Worm (Caenorhabditis elegans) whole organism, L3 larva: Measurements from ENCODE around the gene C54E10.6.

ENCODE experiments used
- ZK546.5 ChIP-seq: sonication (generic microtip); optimal IDR thresholded peaks from 2 replicates; lab custom pipeline; 2017; ENCODE audit warnings: missing biosample characterization, missing genetic modification characterization
- aly-2 ChIP-seq: fragments of 150-350 bp; optimal IDR thresholded peaks from 2 replicates; lab custom pipeline; 2014; ENCODE audit warnings: missing biosample characterization, missing genetic modification characterization
- ama-1 ChIP-seq: fragments of 150-350 bp; optimal IDR thresholded peaks from 2 replicates; lab custom pipeline; 2018
- ceh-16 ChIP-seq: sonication (generic microtip); optimal IDR thresholded peaks from 2 replicates; lab custom pipeline; 2017; ENCODE audit warnings: missing biosample characterization, missing genetic modification characterization
- ceh-82 ChIP-seq: fragments of 150-350 bp; optimal IDR thresholded peaks from 2 replicates; lab custom pipeline; 2014; ENCODE audit warnings: missing biosample characterization, missing genetic modification characterization
- daf-12 ChIP-seq: fragments of 150-350 bp; optimal IDR thresholded peaks from 2 replicates; lab custom pipeline; 2014; ENCODE audit warnings: missing biosample characterization, missing genetic modification reagents, missing genetic modification characterization
- egl-27 ChIP-seq: sonication (generic microtip); optimal IDR thresholded peaks from 4 replicates; lab custom pipeline; 2017; ENCODE audit warnings: missing biosample characterization, missing genetic modification reagents, missing genetic modification characterization
- egl-5 ChIP-seq: fragments of 150-350 bp; optimal IDR thresholded peaks from 2 replicates; lab custom pipeline; 2017; ENCODE audit warnings: missing biosample characterization, missing genetic modification reagents, missing genetic modification characterization, inconsistent platforms
- elt-1 ChIP-seq: fragments of 150-350 bp; optimal IDR thresholded peaks from 2 replicates; lab custom pipeline; 2014; ENCODE audit warnings: missing biosample characterization, missing genetic modification characterization
- elt-2 ChIP-seq: sonication (generic microtip); optimal IDR thresholded peaks from 2 replicates; lab custom pipeline; 2016; ENCODE audit warnings: missing genetic modification reagents, mild to moderate bottlenecking, missing genetic modification characterization, missing compliant biosample characterization
- elt-3 ChIP-seq, 3 experiments: fragments of 150-350 bp in 1 of 3; sonication (generic microtip) in 2 of 3; optimal IDR thresholded peaks; 2 replicates in 2 of 3; 4 replicates in 1 of 3; lab custom pipeline; 2014 to 2017; ENCODE audit warnings: missing biosample characterization in 3 of 3, missing genetic modification characterization in 3 of 3
- eor-1 ChIP-seq, 2 experiments: fragments of 150-350 bp; optimal IDR thresholded peaks; 2 replicates each; lab custom pipeline; 2014 to 2018; ENCODE audit warnings: missing biosample characterization in 2 of 2, missing genetic modification characterization in 2 of 2
- fkh-10 ChIP-seq: sonication (generic microtip); optimal IDR thresholded peaks from 2 replicates; lab custom pipeline; 2017; ENCODE audit warnings: missing biosample characterization, missing genetic modification reagents, missing genetic modification characterization
- fkh-2 ChIP-seq: fragments of 150-350 bp; optimal IDR thresholded peaks from 2 replicates; lab custom pipeline; 2014; ENCODE audit warnings: missing biosample characterization, missing genetic modification reagents, missing genetic modification characterization
- fos-1 ChIP-seq: fragments of 150-350 bp; optimal IDR thresholded peaks from 2 replicates; lab custom pipeline; 2014; ENCODE audit warnings: missing biosample characterization, missing genetic modification characterization
- hmg-11 ChIP-seq: sonication (generic microtip); optimal IDR thresholded peaks from 2 replicates; lab custom pipeline; 2016; ENCODE audit warnings: missing genetic modification characterization, missing compliant biosample characterization
- lin-15B ChIP-seq: fragments of 150-350 bp; optimal IDR thresholded peaks from 2 replicates; lab custom pipeline; 2014; ENCODE audit warnings: missing biosample characterization, missing genetic modification characterization
- lin-39 ChIP-seq: fragments of 150-350 bp; optimal IDR thresholded peaks from 2 replicates; lab custom pipeline; 2018; ENCODE audit warnings: missing biosample characterization, missing genetic modification reagents, missing genetic modification characterization
- mdl-1 ChIP-seq: fragments of 150-350 bp; optimal IDR thresholded peaks from 2 replicates; lab custom pipeline; 2014; ENCODE audit warnings: missing biosample characterization, missing genetic modification characterization
- nfya-1 ChIP-seq: sonication (generic microtip); optimal IDR thresholded peaks from 2 replicates; lab custom pipeline; 2017; ENCODE audit warnings: missing genetic modification characterization, mild to moderate bottlenecking, missing compliant biosample characterization, antibody characterized with exemption, moderate library complexity; ENCODE audit not compliant: insufficient read depth
- nhr-11 ChIP-seq: fragments of 150-350 bp; optimal IDR thresholded peaks from 2 replicates; lab custom pipeline; 2014; ENCODE audit warnings: missing biosample characterization, missing genetic modification characterization
- nhr-12 ChIP-seq: fragments of 150-350 bp; optimal IDR thresholded peaks from 2 replicates; lab custom pipeline; 2014; ENCODE audit warnings: missing biosample characterization, missing genetic modification characterization
- nhr-23 ChIP-seq: fragments of 150-350 bp; optimal IDR thresholded peaks from 2 replicates; lab custom pipeline; 2014; ENCODE audit warnings: missing biosample characterization, missing genetic modification reagents, missing genetic modification characterization
- nhr-237 ChIP-seq: fragments of 150-350 bp; optimal IDR thresholded peaks from 2 replicates; lab custom pipeline; 2014; ENCODE audit warnings: missing biosample characterization, missing genetic modification characterization
- nhr-25 ChIP-seq: sonication (generic microtip); optimal IDR thresholded peaks from 2 replicates; lab custom pipeline; 2017; ENCODE audit warnings: missing biosample characterization, missing genetic modification characterization
- nhr-28 ChIP-seq: fragments of 150-350 bp; optimal IDR thresholded peaks from 2 replicates; lab custom pipeline; 2014; ENCODE audit warnings: missing biosample characterization, missing genetic modification characterization
- nhr-67 ChIP-seq: fragments of 150-350 bp; optimal IDR thresholded peaks from 2 replicates; lab custom pipeline; 2014; ENCODE audit warnings: missing biosample characterization, missing genetic modification characterization
- pha-4 ChIP-seq: fragments of 150-350 bp; optimal IDR thresholded peaks from 2 replicates; lab custom pipeline; 2014; ENCODE audit warnings: missing biosample characterization, missing genetic modification reagents, missing genetic modification characterization
- pqm-1 ChIP-seq: fragments of 150-350 bp; optimal IDR thresholded peaks from 2 replicates; lab custom pipeline; 2017; ENCODE audit warnings: missing biosample characterization, missing genetic modification characterization, inconsistent platforms
- skn-1 ChIP-seq: fragments of 150-350 bp; optimal IDR thresholded peaks from 2 replicates; lab custom pipeline; 2014; ENCODE audit warnings: missing biosample characterization, missing genetic modification characterization
- tbx-2 ChIP-seq: sonication (generic microtip); optimal IDR thresholded peaks from 2 replicates; lab custom pipeline; 2016; ENCODE audit warnings: mild to moderate bottlenecking, missing genetic modification characterization, missing compliant biosample characterization
- unc-39 ChIP-seq: sonication (generic microtip); optimal IDR thresholded peaks from 4 replicates; lab custom pipeline; 2017; ENCODE audit warnings: missing biosample characterization, missing genetic modification characterization
- unc-62 ChIP-seq: fragments of 150-350 bp; sonication (generic microtip); optimal IDR thresholded peaks from 4 replicates; lab custom pipeline; 2014; ENCODE audit warnings: missing biosample characterization, missing genetic modification reagents, missing genetic modification characterization
- ztf-4 ChIP-seq: fragments of 150-350 bp; optimal IDR thresholded peaks from 2 replicates; lab custom pipeline; 2014; ENCODE audit warnings: missing biosample characterization, missing genetic modification characterization

Gene C54E10.6

DNA sequence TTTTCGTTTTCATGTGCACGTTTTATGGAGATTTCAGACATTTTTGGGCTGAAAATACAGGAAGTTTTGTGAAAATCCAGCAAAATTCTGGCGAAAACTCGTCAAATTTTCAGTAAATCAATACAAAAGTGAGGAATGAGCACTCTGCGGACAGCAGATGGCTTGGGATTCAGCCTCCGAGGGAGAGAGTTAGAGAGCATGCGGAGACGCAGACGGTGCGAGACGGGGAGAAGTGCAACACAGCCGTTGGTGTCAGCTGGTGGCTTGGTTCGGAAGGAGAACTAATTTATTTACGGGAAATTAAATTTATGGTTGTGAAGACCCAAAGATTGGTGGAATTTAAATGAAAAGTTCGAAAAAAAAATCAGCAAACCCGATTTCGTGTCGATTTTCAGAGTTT lies at the start of gene C54E10.6:
C54E10.6 (minus strand) TSS at position 109 of the 400 bp plus-strand sequence.
- peak; percentile 33 for TF ChIP-seq nfya-1 (tag; lab: Kevin White, UChicago)
- peak; percentile 68 for TF ChIP-seq lin-39 (tag; lab: Kevin White, UChicago)
- peak; percentile 20 for TF ChIP-seq hmg-11 (tag; lab: Kevin White, UChicago)
- TF ChIP-seq aly-2 = no peak

ce11 chrV:18854788-18855187 lies 46.3 kb upstream of the C54E10.6 start:
- no peak for TF ChIP-seq unc-62 (GFP tag; lab: Kevin White, UChicago)
- TF ChIP-seq elt-3 (tag; optimal IDR thresholded peaks at IDR 0.05; lab: Kevin White, UChicago) = no peak
- no peak for TF ChIP-seq fkh-10
- no peak for TF ChIP-seq ztf-4
- TF ChIP-seq nhr-28 (tag; lab: Kevin White, UChicago) = no peak
- TF ChIP-seq pqm-1 (tag; lab: Kevin White, UChicago) = no peak
- no peak for TF ChIP-seq ZK546.5 (tag; lab: Kevin White, UChicago)
- TF ChIP-seq eor-1 (tag; optimal IDR thresholded peaks at IDR 0.05; lab: Kevin White, UChicago) = no peak
- TF ChIP-seq ama-1 = no peak
- no peak for TF ChIP-seq nfya-1 (tag; lab: Kevin White, UChicago)
- TF ChIP-seq tbx-2 (tag; lab: Kevin White, UChicago) = no peak
- no peak for TF ChIP-seq lin-39 (tag; lab: Kevin White, UChicago)
- TF ChIP-seq elt-2 (tag; lab: Kevin White, UChicago) = peak; percentile 18
- TF ChIP-seq fkh-2 (tag; lab: Kevin White, UChicago) = no peak
- TF ChIP-seq aly-2 = no peak
- no peak for TF ChIP-seq ceh-82 (tag; lab: Kevin White, UChicago)
- no peak for TF ChIP-seq egl-27
- TF ChIP-seq skn-1 (tag; lab: Kevin White, UChicago) = peak; percentile 82

- no peak for TF ChIP-seq pha-4 (tag; lab: Kevin White, UChicago)
- no peak for TF ChIP-seq fkh-2 (tag; lab: Kevin White, UChicago)
- no peak for TF ChIP-seq nhr-67
- TF ChIP-seq ceh-82 (tag; lab: Kevin White, UChicago) = no peak
- TF ChIP-seq ztf-4 = no peak
- TF ChIP-seq elt-1 (tag; lab: Kevin White, UChicago) = no peak
- no peak for TF ChIP-seq elt-2 (tag; lab: Kevin White, UChicago)
- TF ChIP-seq lin-15B (tag; lab: Kevin White, UChicago) = no peak
- no peak for TF ChIP-seq egl-27
- no peak for TF ChIP-seq nhr-237 (tag; lab: Kevin White, UChicago)
- TF ChIP-seq nhr-12 (tag; lab: Kevin White, UChicago) = no peak
- no peak for TF ChIP-seq mdl-1 (tag; lab: Kevin White, UChicago)
- TF ChIP-seq ama-1 = no peak
- no peak for TF ChIP-seq nhr-25
- no peak for TF ChIP-seq unc-39 (tag; lab: Kevin White, UChicago)
- TF ChIP-seq nhr-23 (tag; lab: Kevin White, UChicago) = no peak
- TF ChIP-seq elt-3 (tag; optimal IDR thresholded peaks at IDR 0.05; lab: Kevin White, UChicago) = no peak
- TF ChIP-seq nfya-1 (tag; lab: Kevin White, UChicago) = no peak
Observed at ce11 chrV:18848578-18848977, 40.0 kb upstream of the C54E10.6 start.

- TF ChIP-seq pqm-1 (tag; lab: Kevin White, UChicago) = no peak
- TF ChIP-seq unc-39 (tag; lab: Kevin White, UChicago) = no peak
- TF ChIP-seq eor-1 (tag; optimal IDR thresholded peaks at IDR 0.05; lab: Kevin White, UChicago) = no peak
- TF ChIP-seq nhr-28 (tag; lab: Kevin White, UChicago) = no peak
- TF ChIP-seq nhr-12 (tag; lab: Kevin White, UChicago) = no peak
- no peak for TF ChIP-seq ceh-82 (tag; lab: Kevin White, UChicago)
- TF ChIP-seq unc-62 (GFP tag; lab: Kevin White, UChicago) = no peak
- no peak for TF ChIP-seq lin-15B (tag; lab: Kevin White, UChicago)
- no peak for TF ChIP-seq lin-39 (tag; lab: Kevin White, UChicago)
- no peak for TF ChIP-seq daf-12 (tag; lab: Kevin White, UChicago)
- TF ChIP-seq nhr-11 = no peak
- no peak for TF ChIP-seq hmg-11 (tag; lab: Kevin White, UChicago)
- no peak for TF ChIP-seq egl-5 (tag; lab: Kevin White, UChicago)
- TF ChIP-seq pha-4 (tag; lab: Kevin White, UChicago) = no peak
- no peak for TF ChIP-seq ceh-16
- no peak for TF ChIP-seq mdl-1 (tag; lab: Kevin White, UChicago)
- no peak for TF ChIP-seq egl-27
- TF ChIP-seq fos-1 (tag; lab: Kevin White, UChicago) = no peak
- TF ChIP-seq skn-1 (tag; lab: Kevin White, UChicago) = no peak
Observed at ce11 chrV:18846480-18846879, 38.0 kb upstream of the C54E10.6 start, which contains the start of gene nhr-230. nhr-230 (plus strand) TSS chrV:18846780.
